Worm (Caenorhabditis elegans): ENCODE results near the gene F42A9.7.

Gene F42A9.7

ce11 chrIV:8617047-8617446 is at the start of gene F42A9.7, which contains the start of gene F42A9.3:
Gene F42A9.7, minus strand, starts transcription at chrIV:8617147.
Gene F42A9.3, plus strand, starts transcription at chrIV:8617260.
- TF ChIP-seq gmeb-2 (tag; optimal IDR thresholded peaks at IDR 0.05) (no peak), hlh-13 (GFP tag; optimal IDR thresholded peaks at IDR 0.05) (no peak), elt-4 (tag; optimal IDR thresholded peaks at IDR 0.05) (no peak), dmd-4 (tag; optimal IDR thresholded peaks at IDR 0.05; ENCODE audit: borderline replicate concordance) (no peak), pax-1 (tag; optimal IDR thresholded peaks at IDR 0.05) (no peak), pag-3 (tag; optimal IDR thresholded peaks at IDR 0.05; ENCODE audit: borderline replicate concordance) (no peak), eyg-1 (tag; optimal IDR thresholded peaks at IDR 0.05) (no peak), ref-2 (tag; optimal IDR thresholded peaks at IDR 0.05) (no peak), nhr-232 (tag; optimal IDR thresholded peaks at IDR 0.05) (no peak), zip-5 (tag; optimal IDR thresholded peaks at IDR 0.05) (no peak)

ce11 chrIV:8665778-8666177 is 48.8 kb upstream of the F42A9.7 start:
- no peak for TF ChIP-seq nhr-232 (tag; optimal IDR thresholded peaks at IDR 0.05)
- no peak for TF ChIP-seq Y22D7AL.16 (tag; optimal IDR thresholded peaks at IDR 0.05)
- TF ChIP-seq fkh-10 (GFP tag; optimal IDR thresholded peaks at IDR 0.05) = no peak
- no peak for TF ChIP-seq dmd-4 (tag; optimal IDR thresholded peaks at IDR 0.05; ENCODE audit: borderline replicate concordance)

- TF ChIP-seq hlh-6 (tag; optimal IDR thresholded peaks at IDR 0.05) (no peak), T23F11.4 (GFP tag; optimal IDR thresholded peaks at IDR 0.05) (no peak), zip-5 (tag; optimal IDR thresholded peaks at IDR 0.05) (no peak), hlh-15 (tag; optimal IDR thresholded peaks at IDR 0.05) (no peak)
These were observed 41.2 kb upstream of the F42A9.7 start, which contains the start of gene C49C8.6 for ce11 chrIV:8658122-8658521. Gene C49C8.6, minus strand, starts transcription at chrIV:8658222.

- TF ChIP-seq sox-2 (GFP tag; IDR thresholded peaks at IDR 0.05) (no peak), hlh-30 (tag; optimal IDR thresholded peaks at IDR 0.05; ENCODE audit: insufficient read depth) (peak; percentile 6)
These were observed 37.2 kb upstream of the F42A9.7 start, which contains the start of gene C49C8.1 for ce11 chrIV:8654115-8654628. Gene C49C8.1, plus strand, starts transcription at chrIV:8654578.

- TF ChIP-seq ref-2 (tag; optimal IDR thresholded peaks at IDR 0.05) (no peak), fax-1 (tag; optimal IDR thresholded peaks at IDR 0.05) (no peak), nhr-232 (tag; optimal IDR thresholded peaks at IDR 0.05) (no peak), pat-9 (tag; optimal IDR thresholded peaks at IDR 0.05) (no peak), fkh-10 (GFP tag; optimal IDR thresholded peaks at IDR 0.05) (no peak), lin-11 (tag; optimal IDR thresholded peaks at IDR 0.05) (no peak), ceh-48 (tag; optimal IDR thresholded peaks at IDR 0.05) (no peak), gmeb-2 (tag; optimal IDR thresholded peaks at IDR 0.05) (no peak), ceh-2 (tag; optimal IDR thresholded peaks at IDR 0.05) (no peak), fkh-6 (tag; optimal IDR thresholded peaks at IDR 0.05) (no peak), tbx-2 (tag; optimal IDR thresholded peaks at IDR 0.05) (no peak), ceh-31 (tag; optimal IDR thresholded peaks at IDR 0.05) (no peak), unc-3 (GFP tag; conservative IDR thresholded peaks at IDR 0.05) (no peak), unc-3 (tag; optimal IDR thresholded peaks at IDR 0.05) (no peak), C38D4.7 (GFP tag; optimal IDR thresholded peaks at IDR 0.05) (no peak)
These were observed 36.6 kb upstream of the F42A9.7 start, which contains the start of gene C49C8.5 for ce11 chrIV:8653592-8653991. Gene C49C8.5, minus strand, starts transcription at chrIV:8653664.

- no peak for TF ChIP-seq ceh-30 (tag; optimal IDR thresholded peaks at IDR 0.05)
- TF ChIP-seq ceh-34 (tag; optimal IDR thresholded peaks at IDR 0.05) = no peak
- no peak for TF ChIP-seq hlh-6 (tag; optimal IDR thresholded peaks at IDR 0.05)
- TF ChIP-seq Y22D7AL.16 (tag; optimal IDR thresholded peaks at IDR 0.05) = no peak
- TF ChIP-seq fax-1 (tag; optimal IDR thresholded peaks at IDR 0.05) = no peak
- no peak for TF ChIP-seq che-1 (tag; optimal IDR thresholded peaks at IDR 0.05)
These were observed 34.9 kb upstream of the F42A9.7 start, which contains the start of gene C49C8.8 for ce11 chrIV:8651835-8652234. Gene C49C8.8, plus strand, starts transcription at chrIV:8652135.

Measured in whole organism, late embryonic.